Worm (Caenorhabditis elegans): ENCODE results near the gene Y69A2AR.23.

Gene Y69A2AR.23

DNA sequence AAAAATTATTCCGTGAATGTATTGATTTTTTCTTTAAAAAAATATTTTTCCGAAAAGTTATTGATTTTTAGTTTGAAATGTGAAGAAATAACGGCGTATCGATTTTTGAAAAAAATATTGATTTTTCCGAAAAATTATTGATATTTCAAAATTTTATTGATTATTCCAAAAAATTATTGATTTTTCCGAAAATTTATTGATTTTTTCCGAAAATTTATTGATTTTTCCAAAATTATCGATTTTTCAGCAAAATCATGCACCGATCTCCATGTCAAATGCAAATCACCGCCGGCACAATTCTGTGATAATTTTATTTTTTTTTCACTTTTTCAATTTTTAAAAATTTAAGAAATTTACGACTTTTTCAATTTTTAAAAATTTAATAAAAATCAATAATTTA, 1.9 kb downstream of the Y69A2AR.23 start:
- no peak for TF ChIP-seq dao-5 (tag; optimal IDR thresholded peaks at IDR 0.05)
- TF ChIP-seq him-1 (tag; optimal IDR thresholded peaks at IDR 0.05), result no peak
- TF ChIP-seq W03F9.2 (tag; optimal IDR thresholded peaks at IDR 0.05), result no peak

DNA sequence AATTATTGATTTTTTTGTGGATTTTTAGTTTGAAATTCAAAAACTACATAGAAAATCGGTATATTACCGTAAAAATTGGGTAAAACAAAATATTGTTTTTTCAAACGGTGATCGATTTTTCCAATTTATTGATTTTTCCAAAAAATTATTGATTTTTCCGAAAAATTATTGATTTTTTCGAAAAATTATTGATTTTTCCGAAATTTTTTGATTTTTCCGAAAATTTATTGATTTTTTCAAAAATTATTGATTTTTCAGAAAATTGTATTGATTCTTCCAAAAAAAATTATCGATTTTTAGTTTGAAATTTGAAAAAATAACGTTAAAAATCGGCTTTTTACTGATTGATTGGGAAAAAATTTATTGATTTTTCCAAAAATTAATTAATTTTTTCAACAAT, 2.7 kb downstream of the Y69A2AR.23 start:
- TF ChIP-seq W03F9.2 (tag; optimal IDR thresholded peaks at IDR 0.05) (no peak), dao-5 (tag; optimal IDR thresholded peaks at IDR 0.05) (no peak), him-1 (tag; optimal IDR thresholded peaks at IDR 0.05) (no peak)

DNA sequence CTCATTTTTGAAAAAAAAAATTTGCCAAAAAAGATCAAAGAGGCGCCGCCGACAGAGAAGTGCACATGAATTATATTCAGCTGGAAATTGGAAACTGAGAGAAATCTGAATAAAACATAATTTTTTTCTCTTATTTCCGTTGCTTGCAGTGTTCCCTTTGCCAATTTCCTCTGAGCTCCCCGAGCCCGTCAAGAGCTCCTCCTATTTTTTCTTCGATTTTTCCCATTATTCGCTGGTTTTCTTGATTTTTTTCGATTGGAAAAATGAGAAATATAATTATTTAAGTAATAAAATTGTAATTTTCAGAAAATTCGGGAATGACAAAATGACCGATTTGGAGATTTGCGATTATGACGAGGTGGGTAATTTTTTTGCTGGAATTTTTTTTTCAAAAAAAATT, 9.5 kb downstream of the Y69A2AR.23 start, which contains the start of gene sprr-3:
Gene sprr-3, plus strand, starts transcription at position 301 of the 400 bp plus-strand sequence.
- TF ChIP-seq dao-5 (tag; optimal IDR thresholded peaks at IDR 0.05) (no peak), him-1 (tag; optimal IDR thresholded peaks at IDR 0.05) (no peak), W03F9.2 (tag; optimal IDR thresholded peaks at IDR 0.05) (no peak)

DNA sequence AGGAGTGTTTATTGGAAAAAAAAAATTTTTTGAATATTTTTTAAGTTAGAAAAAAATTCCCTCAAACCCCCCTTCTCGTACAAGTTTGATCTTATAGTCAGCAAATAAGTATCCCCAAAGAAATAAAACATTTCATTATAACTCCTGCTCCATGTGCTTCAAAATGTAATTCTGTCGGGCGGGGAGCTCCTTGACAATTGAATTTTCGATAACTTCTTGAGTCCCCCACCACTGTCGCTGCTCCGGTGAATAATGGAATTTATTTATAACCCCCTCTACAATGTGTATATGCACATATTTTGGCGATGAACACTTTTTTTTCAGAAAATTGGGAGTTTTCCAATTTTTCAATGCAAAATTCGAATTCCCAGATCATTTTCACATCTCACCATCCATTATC, 13.7 kb downstream of the Y69A2AR.23 start:
- TF ChIP-seq him-1 (tag; optimal IDR thresholded peaks at IDR 0.05) (no peak), W03F9.2 (tag; optimal IDR thresholded peaks at IDR 0.05) (no peak), dao-5 (tag; optimal IDR thresholded peaks at IDR 0.05) (no peak)

DNA sequence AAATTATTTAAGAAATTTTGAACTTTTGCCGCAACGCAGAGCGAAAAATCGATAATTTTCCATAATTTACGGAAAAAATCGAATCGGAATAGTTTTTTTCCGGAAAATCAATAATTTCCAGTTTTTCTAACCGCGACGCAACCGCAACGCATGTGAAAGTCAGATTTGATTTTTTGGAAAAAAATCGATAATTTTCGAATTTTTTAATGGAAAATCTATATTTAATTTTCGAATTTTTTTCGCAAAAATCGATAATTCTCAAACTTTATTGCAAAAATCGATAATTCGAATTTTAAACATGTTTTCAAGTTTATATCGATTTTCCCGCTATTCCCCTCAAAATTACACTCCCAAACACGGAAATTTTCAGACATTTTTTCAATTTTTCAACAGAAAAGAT, 21.2 kb downstream of the Y69A2AR.23 start:
- TF ChIP-seq dao-5 (tag; optimal IDR thresholded peaks at IDR 0.05), result no peak
- no peak for TF ChIP-seq him-1 (tag; optimal IDR thresholded peaks at IDR 0.05)
- no peak for TF ChIP-seq W03F9.2 (tag; optimal IDR thresholded peaks at IDR 0.05)

DNA sequence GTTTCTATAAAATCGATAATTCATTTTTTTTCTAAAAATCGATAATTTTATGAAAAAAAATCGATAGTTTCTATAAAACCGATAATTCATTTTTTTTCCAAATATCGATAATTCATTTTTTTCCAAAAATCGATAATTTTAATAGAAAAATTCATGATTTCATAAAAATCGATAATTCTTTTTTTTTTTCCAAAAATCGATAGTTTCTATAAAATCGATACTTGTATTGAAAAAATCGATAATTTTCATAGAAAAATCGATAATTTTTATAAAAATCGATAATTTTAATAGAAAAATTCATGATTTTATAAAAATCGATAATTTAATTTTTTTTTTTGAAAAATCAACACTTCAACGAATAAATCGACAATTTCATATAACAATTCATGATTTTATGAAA, 22.2 kb downstream of the Y69A2AR.23 start:
- TF ChIP-seq dao-5 (tag; optimal IDR thresholded peaks at IDR 0.05), result no peak
- TF ChIP-seq him-1 (tag; optimal IDR thresholded peaks at IDR 0.05), result no peak
- TF ChIP-seq W03F9.2 (tag; optimal IDR thresholded peaks at IDR 0.05), result no peak

DNA sequence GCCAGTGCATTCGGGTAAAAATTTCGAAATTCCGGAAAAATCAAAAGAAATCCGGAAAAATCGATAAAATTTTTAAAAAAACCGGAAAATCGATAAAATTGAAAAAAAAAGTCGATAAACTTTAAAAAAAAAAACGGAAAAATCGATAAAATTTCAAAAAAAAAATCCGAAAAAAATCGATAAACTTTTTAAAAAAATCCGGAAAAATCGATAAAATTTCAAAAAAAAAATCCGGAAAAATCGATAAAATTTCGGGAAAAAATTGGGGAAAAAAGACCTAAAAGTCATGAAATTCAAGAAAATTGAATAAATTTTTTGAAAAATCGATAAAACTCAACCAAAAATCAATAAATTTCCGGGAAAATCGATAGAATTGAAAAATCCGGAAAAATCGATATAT, 24.6 kb downstream of the Y69A2AR.23 start:
- TF ChIP-seq him-1 (tag; optimal IDR thresholded peaks at IDR 0.05), result no peak

DNA sequence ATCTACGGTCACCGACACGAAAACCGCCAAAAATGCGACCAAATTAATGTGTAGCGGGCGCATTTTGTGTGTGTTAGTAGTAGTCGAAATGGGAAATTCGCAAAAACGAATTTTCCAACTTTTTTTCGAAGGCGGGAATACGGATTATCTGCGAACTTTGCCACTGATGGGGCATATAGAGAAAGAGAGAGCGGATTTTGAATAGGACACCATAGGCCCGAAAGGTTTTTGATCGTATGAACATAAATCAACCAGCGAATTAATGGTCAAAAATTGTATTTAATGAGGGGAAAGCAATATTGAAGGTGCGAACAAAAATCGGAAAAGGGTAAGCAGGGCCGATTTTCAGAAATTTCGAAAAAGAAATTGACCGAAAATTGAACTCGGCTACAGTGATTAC, 43.7 kb downstream of the Y69A2AR.23 start, which contains the start of gene Y69A2AR.22:
Gene Y69A2AR.22, minus strand, starts transcription at position 101 of the 400 bp plus-strand sequence.
- TF ChIP-seq dao-5 (tag; optimal IDR thresholded peaks at IDR 0.05) (no peak), W03F9.2 (tag; optimal IDR thresholded peaks at IDR 0.05) (no peak), him-1 (tag; optimal IDR thresholded peaks at IDR 0.05) (no peak)

All from whole organism, L4/young adult.